Worm (Caenorhabditis elegans) whole organism, young adult: ENCODE measurements around the gene W09G10.9.
A peak's percentile ranks its signal among the peaks of the same experiment; 100 is the strongest.

Source experiments
- B0261.1 ChIP-seq: sonication (generic microtip); optimal IDR thresholded peaks from 2 replicates; lab custom pipeline; 2016; ENCODE audit warnings: mild to moderate bottlenecking, missing genetic modification characterization, moderate library complexity, missing compliant biosample characterization
- F39B2.1 ChIP-seq: fragments of 200-800 bp; sonication (Bioruptor generic); IDR thresholded peaks from 2 replicates; pipeline ENCODE4 v1.3.6; 2022; ENCODE audit warnings: missing genetic modification reagents, missing genetic modification characterization, missing compliant biosample characterization
- F49E8.2 ChIP-seq: sonication (generic microtip); optimal IDR thresholded peaks from 3 replicates; lab custom pipeline; 2017; ENCODE audit warnings: missing genetic modification characterization, mild to moderate bottlenecking, missing compliant biosample characterization, antibody characterized with exemption, moderate library complexity; ENCODE audit not compliant: insufficient read depth
- F52B5.7 ChIP-seq: sonication (generic microtip); optimal IDR thresholded peaks from 2 replicates; lab custom pipeline; 2016; ENCODE audit warnings: mild to moderate bottlenecking, missing genetic modification characterization, missing compliant biosample characterization
- Y79H2A.3 ChIP-seq: fragments of 200-800 bp; sonication (Bioruptor generic); conservative IDR thresholded peaks from 2 replicates; pipeline ENCODE4 v1.3.6; 2022; ENCODE audit warnings: missing genetic modification reagents, missing genetic modification characterization, missing compliant biosample characterization
- let-526 ChIP-seq: fragments of 200-800 bp; sonication (Bioruptor generic); IDR thresholded peaks from 2 replicates; pipeline ENCODE4 v1.3.6; 2022; ENCODE audit warnings: missing genetic modification reagents, missing genetic modification characterization, missing compliant biosample characterization
- lin-54 ChIP-seq: fragments of 200-800 bp; sonication (Bioruptor generic); optimal IDR thresholded peaks from 2 replicates; lab custom pipeline; 2018; ENCODE audit warnings: mild to moderate bottlenecking, missing genetic modification characterization, missing compliant biosample characterization
- mxl-1 ChIP-seq: sonication (generic microtip); optimal IDR thresholded peaks from 2 replicates; lab custom pipeline; 2016; ENCODE audit warnings: missing genetic modification characterization, missing compliant biosample characterization
- rcor-1 ChIP-seq: fragments of 200-800 bp; sonication (Bioruptor generic); IDR thresholded peaks from 2 replicates; pipeline ENCODE4 v1.3.6; 2022; ENCODE audit warnings: missing genetic modification reagents, missing genetic modification characterization, missing compliant biosample characterization
- sea-2 ChIP-seq: fragments of 200-800 bp; sonication (Bioruptor generic); IDR thresholded peaks from 2 replicates; pipeline ENCODE4 v1.3.6; 2022; ENCODE audit warnings: missing genetic modification characterization, missing compliant biosample characterization
- snpc-3.4 ChIP-seq: sonication (generic microtip); optimal IDR thresholded peaks from 2 replicates; lab custom pipeline; 2017; ENCODE audit warnings: missing genetic modification characterization, mild to moderate bottlenecking, missing compliant biosample characterization, antibody characterized with exemption, moderate library complexity, missing genotype, missing genetic modification reagents
- snpc-4 ChIP-seq, 5 experiments: fragments of 150-350 bp in 1 of 5; sonication (generic microtip) in 4 of 5; optimal IDR thresholded peaks; 2 replicates each; lab custom pipeline; 2014 to 2018; ENCODE audit warnings: missing genetic modification characterization in 5 of 5, missing biosample characterization in 3 of 5, antibody characterized with exemption in 2 of 5, mild to moderate bottlenecking in 2 of 5, missing compliant biosample characterization in 2 of 5, missing genotype in 2 of 5, moderate library complexity in 2 of 5, missing genetic modification reagents in 1 of 5
- unc-62 ChIP-seq: fragments of 150-350 bp; optimal IDR thresholded peaks from 2 replicates; lab custom pipeline; 2014; ENCODE audit warnings: missing biosample characterization, missing genetic modification reagents, missing genetic modification characterization
- ztf-22 ChIP-seq: fragments of 200-800 bp; sonication (Bioruptor generic); optimal IDR thresholded peaks from 2 replicates; lab custom pipeline; 2018; ENCODE audit warnings: mild to moderate bottlenecking, missing genetic modification characterization, moderate library complexity, missing compliant biosample characterization

DNA sequence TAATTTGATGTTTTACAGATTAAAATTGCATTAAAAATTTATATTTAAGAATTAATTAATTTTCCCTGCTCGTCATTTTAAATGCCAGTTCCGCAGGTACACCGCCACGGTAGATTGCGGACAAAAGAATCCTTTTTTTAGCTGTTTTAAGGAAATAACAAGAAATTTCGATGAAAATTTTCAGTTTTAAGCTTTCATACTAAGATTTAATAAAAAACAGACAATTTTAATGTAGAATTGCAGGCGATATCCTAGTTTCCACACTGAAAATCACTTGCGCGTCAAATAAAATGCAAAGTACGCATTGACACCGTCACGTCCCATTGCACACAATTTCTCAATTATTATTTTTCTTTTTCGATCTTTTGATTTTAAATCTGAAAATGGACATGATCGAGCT, 31.9 kb downstream of the W09G10.9 start, which contains the start of gene dnc-3:
- TF ChIP-seq F52B5.7 (tag; lab: Kevin White, UChicago), result no peak
- TF ChIP-seq let-526 (GFP tag; lab: Robert Waterston, UW), result no peak
- TF ChIP-seq mxl-1 (tag; lab: Kevin White, UChicago), result no peak
- peak; percentile 42 for TF ChIP-seq lin-54 (GFP tag; lab: Kevin White, UChicago)
- no peak for TF ChIP-seq Y79H2A.3 (GFP tag; lab: Robert Waterston, UW)
- TF ChIP-seq F39B2.1 (GFP tag; lab: Robert Waterston, UW), result no peak
- TF ChIP-seq B0261.1 (tag; lab: Kevin White, UChicago), result peak; percentile 20
- TF ChIP-seq unc-62 (GFP tag; lab: Kevin White, UChicago), result no peak
- TF ChIP-seq F49E8.2 (tag; lab: Kevin White, UChicago), result no peak
- TF ChIP-seq ztf-22 (GFP tag; lab: Kevin White, UChicago), result no peak
- no peak for TF ChIP-seq snpc-3.4 (tag; lab: Kevin White, UChicago)
- no peak for TF ChIP-seq snpc-4 (GFP tag; optimal IDR thresholded peaks at IDR 0.05; lab: Kevin White, UChicago)
- TF ChIP-seq snpc-4 (tag; optimal IDR thresholded peaks at IDR 0.05; lab: Kevin White, UChicago), result peak in 1 of 4 experiments; percentile 45
- no peak for TF ChIP-seq rcor-1
- no peak for TF ChIP-seq sea-2 (GFP tag; lab: Robert Waterston, UW)
